Fruit fly (Drosophila melanogaster) whole organism, prepupa: ENCODE results near the gene CG33269.
A peak's percentile ranks its signal among the peaks of the same experiment; 100 is the strongest.

Source experiments
- Blimp-1 ChIP-seq: fragments of 200-800 bp; sonication (Bioruptor generic); optimal IDR thresholded peaks from 3 replicates; lab custom pipeline; 2017; ENCODE audit warnings: missing biosample characterization, missing genetic modification characterization, mild to moderate bottlenecking, moderate library complexity, missing genetic modification reagents
- CG10631 ChIP-seq: fragments of 200-800 bp; sonication (Bioruptor generic); optimal IDR thresholded peaks from 2 replicates; lab custom pipeline; 2016; ENCODE audit warnings: missing biosample characterization, missing genetic modification characterization
- CG10669 ChIP-seq: fragments of 200-800 bp; sonication (Bioruptor generic); optimal IDR thresholded peaks from 3 replicates; lab custom pipeline; 2018; ENCODE audit warnings: missing biosample characterization, mild to moderate bottlenecking, missing genetic modification characterization, moderate library complexity
- CG11294 ChIP-seq: fragments of 200-800 bp; sonication (Bioruptor generic); IDR thresholded peaks from 2 replicates; pipeline ENCODE4 v1.3.6; 2022; ENCODE audit warnings: missing biosample characterization, missing genetic modification characterization
- CG11762 ChIP-seq: fragments of 200-800 bp; sonication (Bioruptor generic); optimal IDR thresholded peaks from 3 replicates; lab custom pipeline; 2016; ENCODE audit warnings: missing biosample characterization, missing genetic modification characterization; ENCODE audit not compliant: insufficient read depth
- CG15336 ChIP-seq: fragments of 200-800 bp; sonication (Bioruptor generic); IDR thresholded peaks from 2 replicates; pipeline ENCODE4 v1.3.6; 2022; ENCODE audit warnings: missing biosample characterization, missing genetic modification characterization
- CG1621 ChIP-seq: fragments of 200-800 bp; sonication (Bioruptor generic); optimal IDR thresholded peaks from 3 replicates; lab custom pipeline; 2018; ENCODE audit warnings: missing biosample characterization, mild to moderate bottlenecking, missing genetic modification characterization
- CG16779 ChIP-seq: fragments of 200-800 bp; sonication (Bioruptor generic); optimal IDR thresholded peaks from 3 replicates; lab custom pipeline; 2017; ENCODE audit warnings: missing biosample characterization, mild to moderate bottlenecking, missing genetic modification characterization
- CG3032 ChIP-seq: fragments of 200-800 bp; optimal IDR thresholded peaks from 2 replicates; lab custom pipeline; 2019; ENCODE audit warnings: missing biosample characterization, mild to moderate bottlenecking, missing genetic modification characterization, moderate library complexity
- CG32006 ChIP-seq: fragments of 200-800 bp; sonication (Bioruptor generic); optimal IDR thresholded peaks from 3 replicates; lab custom pipeline; 2017; ENCODE audit warnings: missing biosample characterization, mild to moderate bottlenecking, missing genetic modification characterization
- CG3919 ChIP-seq: fragments of 200-800 bp; sonication (Bioruptor generic); optimal IDR thresholded peaks from 3 replicates; lab custom pipeline; 2016; ENCODE audit warnings: missing biosample characterization, missing genetic modification characterization
- CG6163 ChIP-seq: fragments of 200-800 bp; sonication (Bioruptor generic); IDR thresholded peaks from 3 replicates; pipeline ENCODE4 v1.3.6; 2022; ENCODE audit warnings: missing biosample characterization, missing genetic modification characterization
- CG6808 ChIP-seq: fragments of 200-800 bp; sonication (Bioruptor generic); optimal IDR thresholded peaks from 3 replicates; lab custom pipeline; 2017; ENCODE audit warnings: missing biosample characterization, missing genetic modification characterization, mild to moderate bottlenecking, moderate library complexity, missing genetic modification reagents
- CG6854 ChIP-seq: fragments of 200-800 bp; sonication (Bioruptor generic); optimal IDR thresholded peaks from 2 replicates; lab custom pipeline; 2017; ENCODE audit warnings: missing biosample characterization, mild to moderate bottlenecking, missing genetic modification characterization
- CG8119 ChIP-seq: fragments of 200-800 bp; sonication (Bioruptor generic); IDR thresholded peaks from 3 replicates; pipeline ENCODE4 v1.3.6; 2022; ENCODE audit warnings: missing biosample characterization, missing genetic modification characterization
- CG8632 ChIP-seq: fragments of 200-800 bp; sonication (Bioruptor generic); optimal IDR thresholded peaks from 3 replicates; lab custom pipeline; 2016; ENCODE audit warnings: missing biosample characterization, missing genetic modification characterization
- CG9139 ChIP-seq: fragments of 200-800 bp; sonication (Bioruptor generic); optimal IDR thresholded peaks from 3 replicates; lab custom pipeline; 2017; ENCODE audit warnings: missing biosample characterization, mild to moderate bottlenecking, missing genetic modification characterization
- Eip78C ChIP-seq: fragments of 200-800 bp; sonication (Bioruptor generic); peaks from one replicate; lab custom pipeline; 2016; ENCODE audit warnings: missing biosample characterization, missing genetic modification characterization
- Eip93F ChIP-seq: fragments of 200-800 bp; sonication (Bioruptor generic); optimal IDR thresholded peaks from 2 replicates; lab custom pipeline; 2016; ENCODE audit warnings: missing biosample characterization, mild to moderate bottlenecking, missing genetic modification characterization
- Ets21C ChIP-seq: fragments of 200-800 bp; sonication (Bioruptor generic); optimal IDR thresholded peaks from 3 replicates; lab custom pipeline; 2016; ENCODE audit warnings: missing biosample characterization, missing genetic modification characterization
- Ets96B ChIP-seq: fragments of 200-800 bp; optimal IDR thresholded peaks from 2 replicates; lab custom pipeline; 2019; ENCODE audit warnings: missing biosample characterization, mild to moderate bottlenecking, missing genetic modification characterization, moderate library complexity
- Hr38 ChIP-seq: sonication (Bioruptor generic); optimal IDR thresholded peaks from 2 replicates; lab custom pipeline; 2016; ENCODE audit warnings: missing biosample characterization, missing genetic modification characterization
- Hr4 ChIP-seq: fragments of 200-800 bp; sonication (Bioruptor generic); optimal IDR thresholded peaks from 3 replicates; lab custom pipeline; 2016; ENCODE audit warnings: missing biosample characterization, missing genetic modification characterization
- Lpt ChIP-seq: fragments of 200-800 bp; sonication (Bioruptor generic); optimal IDR thresholded peaks from 3 replicates; lab custom pipeline; 2016; ENCODE audit warnings: missing biosample characterization, missing genetic modification characterization
- Met ChIP-seq: fragments of 200-800 bp; sonication (Bioruptor generic); optimal IDR thresholded peaks from 3 replicates; lab custom pipeline; 2016; ENCODE audit warnings: missing biosample characterization, missing genetic modification characterization
- OdsH ChIP-seq: fragments of 200-800 bp; sonication (Bioruptor generic); optimal IDR thresholded peaks from 3 replicates; lab custom pipeline; 2016; ENCODE audit warnings: missing biosample characterization, missing genetic modification characterization
- Smox ChIP-seq: fragments of 200-800 bp; sonication (Bioruptor generic); optimal IDR thresholded peaks from 3 replicates; lab custom pipeline; 2016; ENCODE audit warnings: missing biosample characterization, missing genetic modification characterization
- Sox14 ChIP-seq: fragments of 200-800 bp; sonication (Bioruptor generic); optimal IDR thresholded peaks from 3 replicates; lab custom pipeline; 2016; ENCODE audit warnings: missing biosample characterization, missing genetic modification characterization
- Sox15 ChIP-seq: fragments of 200-800 bp; sonication (Bioruptor generic); optimal IDR thresholded peaks from 3 replicates; lab custom pipeline; 2016; ENCODE audit warnings: missing biosample characterization, missing genetic modification characterization
- achi ChIP-seq: fragments of 200-800 bp; sonication (Bioruptor generic); optimal IDR thresholded peaks from 3 replicates; lab custom pipeline; 2016; ENCODE audit warnings: missing biosample characterization, missing genetic modification characterization
- acj6 ChIP-seq: fragments of 200-800 bp; sonication (Bioruptor generic); optimal IDR thresholded peaks from 3 replicates; lab custom pipeline; 2016; ENCODE audit warnings: missing biosample characterization, missing genetic modification characterization
- cyc ChIP-seq: fragments of 200-800 bp; sonication (Bioruptor generic); optimal IDR thresholded peaks from 3 replicates; lab custom pipeline; 2016; ENCODE audit warnings: missing biosample characterization, missing genetic modification characterization
- dac ChIP-seq: fragments of 200-800 bp; sonication (Bioruptor generic); optimal IDR thresholded peaks from 2 replicates; lab custom pipeline; 2017; ENCODE audit warnings: missing biosample characterization, mild to moderate bottlenecking, missing genetic modification characterization
- dsx ChIP-seq: fragments of 200-800 bp; optimal IDR thresholded peaks from 3 replicates; lab custom pipeline; 2019; ENCODE audit warnings: missing biosample characterization, mild to moderate bottlenecking, missing genetic modification characterization, moderate library complexity; ENCODE audit not compliant: poor library complexity, severe bottlenecking
- eg ChIP-seq: fragments of 200-800 bp; sonication (Bioruptor generic); IDR thresholded peaks from 3 replicates; pipeline ENCODE4 v1.3.6; 2022; ENCODE audit warnings: missing biosample characterization, missing genetic modification characterization
- esn ChIP-seq: fragments of 200-800 bp; sonication (Bioruptor generic); optimal IDR thresholded peaks from 2 replicates; lab custom pipeline; 2016; ENCODE audit warnings: missing biosample characterization, mild to moderate bottlenecking, missing genetic modification characterization, moderate library complexity
- fd59A ChIP-seq: fragments of 200-800 bp; sonication (Bioruptor generic); optimal IDR thresholded peaks from 2 replicates; lab custom pipeline; 2017; ENCODE audit warnings: missing biosample characterization, mild to moderate bottlenecking, missing genetic modification characterization, missing genetic modification reagents
- fd85E ChIP-seq: fragments of 200-800 bp; sonication (Bioruptor generic); optimal IDR thresholded peaks from 3 replicates; lab custom pipeline; 2016; ENCODE audit warnings: missing biosample characterization, missing genetic modification characterization
- fkh ChIP-seq: fragments of 200-800 bp; sonication (Bioruptor generic); optimal IDR thresholded peaks from 3 replicates; lab custom pipeline; 2017; ENCODE audit warnings: missing biosample characterization, mild to moderate bottlenecking, missing genetic modification characterization, moderate library complexity
- net ChIP-seq: fragments of 200-800 bp; sonication (Bioruptor generic); optimal IDR thresholded peaks from 3 replicates; lab custom pipeline; 2016; ENCODE audit warnings: missing biosample characterization, missing genetic modification characterization
- pdm3 ChIP-seq: fragments of 200-800 bp; sonication (Bioruptor generic); optimal IDR thresholded peaks from 3 replicates; lab custom pipeline; 2016; ENCODE audit warnings: missing biosample characterization, missing genetic modification characterization
- salr ChIP-seq, 2 experiments: fragments of 200-800 bp; sonication (Bioruptor generic); optimal IDR thresholded peaks; 3 replicates each; lab custom pipeline; 2016 to 2018; ENCODE audit warnings: missing biosample characterization in 2 of 2, missing genetic modification characterization in 2 of 2, mild to moderate bottlenecking in 1 of 2
- ss ChIP-seq, 2 experiments: fragments of 200-800 bp; sonication (Bioruptor generic); optimal IDR thresholded peaks; 2 replicates in 1 of 2; 3 replicates in 1 of 2; lab custom pipeline; 2017 to 2018; ENCODE audit warnings: mild to moderate bottlenecking in 2 of 2, missing biosample characterization in 2 of 2, missing genetic modification characterization in 2 of 2, moderate library complexity in 1 of 2
- svp ChIP-seq: fragments of 200-800 bp; sonication (Bioruptor generic); peaks from one replicate; lab custom pipeline; 2016; ENCODE audit warnings: missing biosample characterization, missing genetic modification characterization
- topi ChIP-seq: fragments of 200-800 bp; sonication (Bioruptor generic); optimal IDR thresholded peaks from 3 replicates; lab custom pipeline; 2016; ENCODE audit warnings: missing biosample characterization, missing genetic modification characterization
- vri ChIP-seq: fragments of 200-800 bp; sonication (Bioruptor generic); optimal IDR thresholded peaks from 3 replicates; lab custom pipeline; 2016; ENCODE audit warnings: missing biosample characterization, mild to moderate bottlenecking, missing genetic modification characterization

The CG33269 gene

dm6 chr3L:11552996-11553671 is 28.9 kb downstream of the CG33269 start (continued):
- TF ChIP-seq CG16779 (peak; percentile 85), Eip93F (GFP tag; lab: Kevin White, UChicago) (no peak), CG6163 (peak; percentile 82), CG6854 (GFP tag; lab: Kevin White, UChicago) (peak; percentile 72), CG6808 (GFP tag; lab: Kevin White, UChicago) (peak; percentile 62), Met (peak; percentile 28), fd59A (GFP tag; lab: Kevin White, UChicago) (no peak), Sox14 (peak; percentile 37), CG10669 (GFP tag; lab: Kevin White, UChicago) (peak; percentile 43), Blimp-1 (GFP tag; lab: Kevin White, UChicago) (peak; percentile 37), fkh (GFP tag; lab: Kevin White, UChicago) (peak; percentile 71), CG10631 (no peak), pdm3 (GFP tag; lab: Kevin White, UChicago) (peak; percentile 15), Sox15 (GFP tag; lab: Kevin White, UChicago) (no peak), CG3032 (tag; lab: Kevin White, UChicago) (peak; percentile 27), Hr38 (GFP tag; lab: Kevin White, UChicago) (no peak), eg (GFP tag; lab: Robert Waterston, UW) (peak; percentile 66; the same call in 2 of the 3 replicates), Eip78C (GFP tag; lab: Kevin White, UChicago) (peak; percentile 90), net (GFP tag; lab: Kevin White, UChicago) (peak; percentile 81), CG3919 (GFP tag; lab: Kevin White, UChicago) (peak; percentile 77), cyc (GFP tag; lab: Kevin White, UChicago) (no peak), CG1621 (tag; lab: Kevin White, UChicago) (peak; percentile 71), OdsH (GFP tag; lab: Kevin White, UChicago) (no peak), CG32006 (GFP tag; lab: Kevin White, UChicago) (peak; percentile 54), CG8632 (GFP tag; lab: Kevin White, UChicago) (peak; percentile 20), CG11294 (GFP tag; lab: Robert Waterston, UW) (no peak), topi (GFP tag; lab: Kevin White, UChicago) (peak; percentile 23), dac (GFP tag; lab: Kevin White, UChicago) (peak; percentile 11), esn (GFP tag; lab: Kevin White, UChicago) (peak; percentile 33), vri (GFP tag; lab: Kevin White, UChicago) (peak; percentile 60)

DNA sequence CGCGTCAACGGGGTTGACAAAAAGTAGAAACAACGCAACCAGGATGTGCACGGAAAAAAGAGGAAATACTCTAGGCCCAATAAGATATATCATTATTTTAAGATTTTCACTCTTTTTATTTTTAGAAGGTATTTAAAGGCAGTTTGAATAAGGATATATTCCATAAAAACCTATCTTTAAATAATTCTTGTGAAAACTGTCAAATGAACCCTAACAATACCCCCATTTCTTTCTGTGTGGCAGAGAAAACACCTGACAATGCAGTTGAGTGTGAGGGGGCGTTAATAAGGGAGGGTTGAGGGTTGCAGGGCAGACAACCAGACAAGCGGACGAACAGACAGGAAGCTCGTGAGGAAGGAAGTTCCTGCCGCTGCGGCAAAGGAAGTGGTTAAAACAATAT is 30.0 kb downstream of the CG33269 start:
- TF ChIP-seq ss (GFP tag; optimal IDR thresholded peaks at IDR 0.05; lab: Kevin White, UChicago) (peak; percentile 21 to 64), Ets21C (GFP tag; lab: Kevin White, UChicago) (no peak), acj6 (GFP tag; lab: Kevin White, UChicago) (peak; percentile 47), svp (GFP tag; lab: Kevin White, UChicago) (peak; percentile 76), CG16779 (no peak), Smox (GFP tag; lab: Kevin White, UChicago) (peak; percentile 48), CG15336 (GFP tag; lab: Robert Waterston, UW) (peak; percentile 76), CG3919 (GFP tag; lab: Kevin White, UChicago) (peak; percentile 65), cyc (GFP tag; lab: Kevin White, UChicago) (peak; percentile 52), CG8119 (GFP tag; lab: Robert Waterston, UW) (peak; percentile 68), CG11294 (GFP tag; lab: Robert Waterston, UW) (no peak), Blimp-1 (GFP tag; lab: Kevin White, UChicago) (no peak), CG9139 (GFP tag; lab: Kevin White, UChicago) (no peak), CG10669 (GFP tag; lab: Kevin White, UChicago) (peak; percentile 70), achi (GFP tag; lab: Kevin White, UChicago) (peak; percentile 51), vri (GFP tag; lab: Kevin White, UChicago) (no peak), CG6854 (GFP tag; lab: Kevin White, UChicago) (no peak), Lpt (no peak), Ets96B (tag; lab: Kevin White, UChicago) (peak; percentile 71), salr (GFP tag; optimal IDR thresholded peaks at IDR 0.05; lab: Kevin White, UChicago) (peak; percentile 33 to 34), esn (GFP tag; lab: Kevin White, UChicago) (peak; percentile 57), dsx (peak; percentile 51), Eip93F (GFP tag; lab: Kevin White, UChicago) (no peak), eg (GFP tag; lab: Robert Waterston, UW) (peak; percentile 81), CG6808 (GFP tag; lab: Kevin White, UChicago) (peak; percentile 58), fd85E (GFP tag; lab: Kevin White, UChicago) (no peak), net (GFP tag; lab: Kevin White, UChicago) (peak; percentile 63), Sox15 (GFP tag; lab: Kevin White, UChicago) (peak; percentile 16), CG10631 (peak; percentile 54), CG11762 (GFP tag; lab: Kevin White, UChicago) (peak; percentile 33), CG8632 (GFP tag; lab: Kevin White, UChicago) (peak; percentile 48), Hr4 (GFP tag; lab: Kevin White, UChicago) (peak; percentile 72)
